Fruit fly (Drosophila melanogaster) whole organism, embryonic: Measurements from ENCODE around the gene CG10845.

Experiments
- CG3281 ChIP-seq: fragments of 200-800 bp; sonication (Bioruptor generic); optimal IDR thresholded peaks from 3 replicates; lab custom pipeline; 2017; ENCODE audit warnings: missing biosample characterization, mild to moderate bottlenecking, missing genetic modification characterization
- Mes4 ChIP-seq: fragments of 200-800 bp; sonication (Bioruptor generic); optimal IDR thresholded peaks from 2 replicates; lab custom pipeline; 2016; ENCODE audit warnings: missing biosample characterization, missing genetic modification characterization
- exex ChIP-seq: fragments of 200-800 bp; sonication (Bioruptor generic); optimal IDR thresholded peaks from 4 replicates; lab custom pipeline; 2018; ENCODE audit warnings: missing biosample characterization, mild to moderate bottlenecking, missing genetic modification characterization, moderate library complexity
- lov ChIP-seq, 2 experiments: fragments of 200-800 bp in 1 of 2; fragments of >200 bp in 1 of 2; sonication (Bioruptor generic) in 1 of 2; IDR thresholded peaks in 1 of 2; optimal IDR thresholded peaks in 1 of 2; 2 replicates in 1 of 2; 3 replicates in 1 of 2; pipeline versions ENCODE4 v1.3.6 to Lab custom; 2017 to 2022; ENCODE audit warnings: missing biosample characterization in 1 of 2, missing genetic modification characterization in 1 of 2
- stc ChIP-seq: fragments of 200-800 bp; sonication (Bioruptor generic); IDR thresholded peaks from 2 replicates; pipeline ENCODE4 v1.3.6; 2022; ENCODE audit warnings: missing biosample characterization, missing genetic modification characterization
- vfl ChIP-seq: fragments of 200-800 bp; sonication (Bioruptor generic); optimal IDR thresholded peaks from 2 replicates; lab custom pipeline; 2016; ENCODE audit warnings: missing biosample characterization, missing genetic modification characterization
- yki ChIP-seq: fragments of >200 bp; optimal IDR thresholded peaks from 3 replicates; lab custom pipeline; 2018

DNA sequence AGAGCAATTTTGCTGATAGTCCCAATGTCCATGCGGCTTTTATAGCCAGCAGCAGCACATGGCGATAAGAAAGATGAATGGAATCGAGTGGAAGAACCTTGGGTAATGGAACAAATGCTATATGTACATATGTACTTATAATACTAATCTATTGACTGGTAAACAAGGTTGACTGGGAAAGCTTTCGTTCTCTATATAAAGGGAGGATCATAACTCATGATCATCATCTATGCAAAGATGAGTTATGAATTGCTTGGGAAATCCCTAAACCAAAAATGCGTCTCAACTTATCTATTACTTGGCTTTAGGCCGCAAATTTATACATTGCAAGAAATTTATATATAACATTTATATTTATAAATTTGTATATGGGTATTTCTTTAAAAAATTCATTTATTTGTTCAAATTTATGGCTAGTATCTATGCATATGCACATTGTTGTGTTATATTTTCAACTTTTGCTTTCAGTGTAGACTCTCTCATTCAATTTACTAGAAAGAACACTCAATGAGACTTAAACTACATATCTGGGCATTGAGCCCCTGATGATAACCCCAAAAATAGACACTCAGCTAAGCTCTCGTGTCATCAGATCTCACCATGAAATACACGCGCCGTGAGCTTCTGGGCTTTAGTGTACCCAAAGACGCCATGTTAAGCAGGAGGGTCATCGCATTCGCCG is 36.1 kb upstream of the CG10845 start, which contains the start of the genes Srg1 and Elal:
- no peak for TF ChIP-seq vfl (GFP tag; lab: Kevin White, UChicago)
- no peak for TF ChIP-seq Mes4
- TF ChIP-seq lov (optimal IDR thresholded peaks at IDR 0.05; lab: Kevin White, UChicago) = no peak
- no peak for TF ChIP-seq lov (GFP tag; IDR thresholded peaks at IDR 0.05; lab: Robert Waterston, UW)
- no peak for TF ChIP-seq stc (GFP tag; lab: Robert Waterston, UW)
- TF ChIP-seq exex = no peak
- TF ChIP-seq CG3281 (GFP tag; lab: Kevin White, UChicago) = peak; percentile 19
- no peak for TF ChIP-seq yki
